Fruit fly (Drosophila melanogaster) whole organism, wandering third instar larva: ENCODE data around the gene Ube3a.

ENCODE experiments used
- GATAd ChIP-seq: sonication (Bioruptor generic); optimal IDR thresholded peaks from 2 replicates; lab custom pipeline; 2016; ENCODE audit warnings: missing biosample characterization, missing genetic modification characterization
- HLH106 ChIP-seq: fragments of 200-800 bp; optimal IDR thresholded peaks from 3 replicates; lab custom pipeline; 2019; ENCODE audit warnings: missing biosample characterization, mild to moderate bottlenecking, missing genetic modification characterization, moderate library complexity
- Hr83 ChIP-seq: fragments of 200-300 bp; sonication (Bioruptor generic); optimal IDR thresholded peaks from 2 replicates; lab custom pipeline; 2016; ENCODE audit warnings: missing biosample characterization, mild to moderate bottlenecking, missing genetic modification characterization, moderate library complexity; ENCODE audit not compliant: poor library complexity, severe bottlenecking
- Jra ChIP-seq: sonication (Bioruptor generic); optimal IDR thresholded peaks from 2 replicates; lab custom pipeline; 2016; ENCODE audit warnings: missing biosample characterization, missing genetic modification characterization
- Mio ChIP-seq: sonication (Bioruptor generic); optimal IDR thresholded peaks from 2 replicates; lab custom pipeline; 2016; ENCODE audit warnings: missing biosample characterization, missing genetic modification characterization
- dsf ChIP-seq: sonication (Bioruptor generic); optimal IDR thresholded peaks from 2 replicates; lab custom pipeline; 2016; ENCODE audit warnings: missing biosample characterization, missing genetic modification characterization, borderline replicate concordance
- sage ChIP-seq: fragments of 200-800 bp; sonication (Bioruptor generic); optimal IDR thresholded peaks from 2 replicates; lab custom pipeline; 2016; ENCODE audit warnings: missing biosample characterization, mild to moderate bottlenecking, missing genetic modification characterization

Gene Ube3a

DNA sequence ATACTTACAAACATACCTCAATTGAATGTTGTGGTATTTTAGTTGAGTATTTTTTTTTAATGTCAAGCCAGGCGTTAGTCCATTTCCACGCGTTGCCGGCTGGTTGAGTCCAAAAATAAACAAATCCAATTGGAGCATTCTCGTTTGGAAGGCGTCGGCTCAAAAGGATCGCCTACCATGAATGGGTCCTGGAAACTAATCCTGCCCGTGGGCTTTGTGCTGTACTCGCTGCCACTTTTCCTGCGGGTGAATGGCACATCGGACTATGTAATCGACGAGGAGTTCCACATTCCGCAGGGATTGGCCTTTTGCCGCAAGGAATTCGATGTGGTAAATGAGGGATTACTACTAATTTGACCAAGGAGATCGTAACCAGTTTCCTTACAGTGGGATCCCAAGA lies 45.5 kb downstream of the Ube3a start, which contains the start of gene Alg10:
Gene Alg10, plus strand, starts transcription at position 73 of the 400 bp plus-strand sequence.
- TF ChIP-seq GATAd (GFP tag; lab: Kevin White, UChicago) (no peak), sage (GFP tag; lab: Kevin White, UChicago) (no peak), Hr83 (GFP tag; lab: Kevin White, UChicago) (no peak), Mio (GFP tag; lab: Kevin White, UChicago) (no peak), HLH106 (tag; lab: Kevin White, UChicago) (no peak), Jra (GFP tag; lab: Kevin White, UChicago) (no peak), dsf (GFP tag; lab: Kevin White, UChicago) (no peak)
